Fruit fly (Drosophila melanogaster) whole organism, embryonic: Measurements from ENCODE around the gene CG15728.

Source experiments
- Atf-2 ChIP-seq: fragments of 200-800 bp; sonication (Bioruptor generic); optimal IDR thresholded peaks from 2 replicates; lab custom pipeline; 2016; ENCODE audit warnings: missing biosample characterization, missing genetic modification characterization
- CG10366 ChIP-seq: fragments of 200-800 bp; sonication (Bioruptor generic); IDR thresholded peaks from 2 replicates; pipeline ENCODE4 v1.3.6; 2022; ENCODE audit warnings: missing biosample characterization, missing genetic modification characterization
- CG10431 ChIP-seq: fragments of 200-800 bp; sonication (Bioruptor generic); optimal IDR thresholded peaks from 3 replicates; lab custom pipeline; 2018; ENCODE audit warnings: missing biosample characterization, mild to moderate bottlenecking, missing genetic modification characterization
- CG10959 ChIP-seq: fragments of 200-800 bp; sonication (Bioruptor generic); IDR thresholded peaks from 2 replicates; pipeline ENCODE4 v1.3.6; 2022; ENCODE audit warnings: missing biosample characterization, missing genetic modification characterization
- CG11695 ChIP-seq: fragments of 200-800 bp; sonication (Bioruptor generic); IDR thresholded peaks from 3 replicates; pipeline ENCODE4 v1.3.6; 2022; ENCODE audit warnings: missing biosample characterization, missing genetic modification characterization
- CG12104 ChIP-seq: fragments of 200-800 bp; sonication (Bioruptor generic); optimal IDR thresholded peaks from 3 replicates; lab custom pipeline; 2016; ENCODE audit warnings: missing biosample characterization, missing genetic modification characterization
- CG12391 ChIP-seq: fragments of 200-800 bp; sonication (Bioruptor generic); optimal IDR thresholded peaks from 3 replicates; lab custom pipeline; 2018; ENCODE audit warnings: missing biosample characterization, mild to moderate bottlenecking, missing genetic modification characterization, moderate library complexity
- CG12659 ChIP-seq: fragments of 200-800 bp; sonication (Bioruptor generic); optimal IDR thresholded peaks from 3 replicates; lab custom pipeline; 2017; ENCODE audit warnings: mild to moderate bottlenecking, missing biosample characterization, missing genetic modification reagents, missing genetic modification characterization
- CG13624 ChIP-seq: fragments of 200-800 bp; sonication (Bioruptor generic); optimal IDR thresholded peaks from 2 replicates; lab custom pipeline; 2016; ENCODE audit warnings: missing biosample characterization, missing genetic modification characterization
- CG14441 ChIP-seq: fragments of 200-800 bp; sonication (Bioruptor generic); IDR thresholded peaks from 2 replicates; pipeline ENCODE4 v1.3.6; 2022; ENCODE audit warnings: missing biosample characterization, missing genetic modification characterization
- CG15601 ChIP-seq: fragments of 200-800 bp; sonication (Bioruptor generic); optimal IDR thresholded peaks from 3 replicates; lab custom pipeline; 2019; ENCODE audit warnings: missing biosample characterization, mild to moderate bottlenecking, missing genetic modification characterization, moderate library complexity
- CG16815 ChIP-seq: fragments of 200-800 bp; sonication (Bioruptor generic); optimal IDR thresholded peaks from 3 replicates; lab custom pipeline; 2017; ENCODE audit warnings: missing biosample characterization, mild to moderate bottlenecking, missing genetic modification characterization
- CG17912 ChIP-seq: fragments of 200-800 bp; sonication (Bioruptor generic); optimal IDR thresholded peaks from 2 replicates; lab custom pipeline; 2018; ENCODE audit warnings: missing biosample characterization, mild to moderate bottlenecking, missing genetic modification characterization
- CG18476 ChIP-seq: fragments of 200-800 bp; sonication (Bioruptor generic); optimal IDR thresholded peaks from 2 replicates; lab custom pipeline; 2016; ENCODE audit warnings: missing biosample characterization, mild to moderate bottlenecking, missing genetic modification characterization
- CG2129 ChIP-seq: fragments of 200-800 bp; sonication (Bioruptor generic); IDR thresholded peaks from 2 replicates; pipeline ENCODE4 v1.3.6; 2022; ENCODE audit warnings: missing biosample characterization, missing genetic modification characterization; ENCODE audit not compliant: partially characterized antibody
- CG2889 ChIP-seq: fragments of 200-800 bp; sonication (Bioruptor generic); IDR thresholded peaks from 3 replicates; pipeline ENCODE4 v1.3.6; 2022; ENCODE audit warnings: missing biosample characterization, missing genetic modification characterization
- CG31441 ChIP-seq: fragments of 200-800 bp; sonication (Bioruptor generic); IDR thresholded peaks from 2 replicates; pipeline ENCODE4 v1.3.6; 2022; ENCODE audit warnings: missing biosample characterization, missing genetic modification characterization
- CG4360 ChIP-seq: fragments of 200-800 bp; sonication (Bioruptor generic); IDR thresholded peaks from 2 replicates; pipeline ENCODE4 v1.3.6; 2022; ENCODE audit warnings: missing biosample characterization, missing genetic modification characterization
- CG6254 ChIP-seq: fragments of 200-800 bp; sonication (Bioruptor generic); optimal IDR thresholded peaks from 3 replicates; lab custom pipeline; 2017; ENCODE audit warnings: mild to moderate bottlenecking, missing biosample characterization, missing genetic modification reagents, missing genetic modification characterization
- CG7357 ChIP-seq: fragments of 200-800 bp; sonication (Bioruptor generic); IDR thresholded peaks from 3 replicates; pipeline ENCODE4 v1.3.6; 2022; ENCODE audit warnings: missing biosample characterization, missing genetic modification characterization
- CG8089 ChIP-seq: fragments of 200-800 bp; sonication (Bioruptor generic); optimal IDR thresholded peaks from 3 replicates; lab custom pipeline; 2016; ENCODE audit warnings: missing biosample characterization, missing genetic modification characterization
- HHEX ChIP-seq: fragments of 200-800 bp; sonication (Bioruptor generic); optimal IDR thresholded peaks from 3 replicates; lab custom pipeline; 2017; ENCODE audit warnings: missing biosample characterization, mild to moderate bottlenecking, missing genetic modification characterization, missing genetic modification reagents
- HLH3B ChIP-seq: fragments of 200-800 bp; sonication (Bioruptor generic); IDR thresholded peaks from 2 replicates; pipeline ENCODE4 v1.3.6; 2022; ENCODE audit warnings: missing biosample characterization, missing genetic modification characterization
- Lim3 ChIP-seq: fragments of 200-800 bp; sonication (Bioruptor generic); IDR thresholded peaks from 2 replicates; pipeline ENCODE4 v1.3.6; 2022; ENCODE audit warnings: missing biosample characterization, missing genetic modification characterization
- Myb ChIP-seq: fragments of 200-800 bp; sonication (Bioruptor generic); optimal IDR thresholded peaks from 2 replicates; lab custom pipeline; 2016; ENCODE audit warnings: missing biosample characterization, missing genetic modification characterization
- bbx ChIP-seq: fragments of 200-800 bp; sonication (Bioruptor generic); IDR thresholded peaks from 2 replicates; pipeline ENCODE4 v1.3.6; 2022; ENCODE audit warnings: missing biosample characterization, missing genetic modification characterization; ENCODE audit not compliant: partially characterized antibody
- cg ChIP-seq: fragments of 200-800 bp; sonication (Bioruptor generic); optimal IDR thresholded peaks from 3 replicates; lab custom pipeline; 2019; ENCODE audit warnings: missing biosample characterization, mild to moderate bottlenecking, missing genetic modification characterization, moderate library complexity
- chn ChIP-seq: fragments of 200-800 bp; sonication (Bioruptor generic); optimal IDR thresholded peaks from 2 replicates; lab custom pipeline; 2016; ENCODE audit warnings: missing biosample characterization, missing genetic modification characterization
- dmrt11E ChIP-seq: fragments of 200-800 bp; sonication (Bioruptor generic); optimal IDR thresholded peaks from 3 replicates; lab custom pipeline; 2018; ENCODE audit warnings: missing biosample characterization, mild to moderate bottlenecking, missing genetic modification characterization, moderate library complexity
- dpn ChIP-seq, 2 experiments: fragments of 200-800 bp; sonication (Bioruptor generic); optimal IDR thresholded peaks; 3 replicates each; lab custom pipeline; 2016; ENCODE audit warnings: missing biosample characterization in 2 of 2, missing genetic modification characterization in 2 of 2
- fd64A ChIP-seq: fragments of 200-800 bp; sonication (Bioruptor generic); optimal IDR thresholded peaks from 3 replicates; lab custom pipeline; 2018; ENCODE audit warnings: missing biosample characterization, mild to moderate bottlenecking, missing genetic modification characterization
- fru ChIP-seq: fragments of >200 bp; optimal IDR thresholded peaks from 2 replicates; lab custom pipeline; 2017
- gcm ChIP-seq: fragments of 200-800 bp; sonication (Bioruptor generic); optimal IDR thresholded peaks from 2 replicates; lab custom pipeline; 2019; ENCODE audit warnings: missing biosample characterization, mild to moderate bottlenecking, missing genetic modification characterization, moderate library complexity
- gsb-n ChIP-seq: fragments of 200-800 bp; sonication (Bioruptor generic); optimal IDR thresholded peaks from 3 replicates; lab custom pipeline; 2018; ENCODE audit warnings: missing biosample characterization, mild to moderate bottlenecking, missing genetic modification characterization
- ind ChIP-seq: fragments of 200-800 bp; sonication (Bioruptor generic); optimal IDR thresholded peaks from 3 replicates; lab custom pipeline; 2016; ENCODE audit warnings: missing biosample characterization, missing genetic modification characterization
- inv ChIP-seq: fragments of 200-800 bp; sonication (Bioruptor generic); IDR thresholded peaks from 2 replicates; pipeline ENCODE4 v1.3.6; 2022; ENCODE audit warnings: missing biosample characterization, missing genetic modification characterization; ENCODE audit not compliant: partially characterized antibody
- kay ChIP-seq: fragments of 200-800 bp; sonication (Bioruptor generic); optimal IDR thresholded peaks from 2 replicates; lab custom pipeline; 2016; ENCODE audit warnings: missing biosample characterization, missing genetic modification characterization
- otp ChIP-seq: fragments of 200-800 bp; sonication (Bioruptor generic); IDR thresholded peaks from 3 replicates; pipeline ENCODE4, ENCODE4 v1.3.6; 2022; ENCODE audit warnings: missing biosample characterization, missing genetic modification characterization
- p53 ChIP-seq: fragments of 200-800 bp; sonication (Bioruptor generic); optimal IDR thresholded peaks from 2 replicates; lab custom pipeline; 2016; ENCODE audit warnings: missing biosample characterization, missing genetic modification characterization
- prd ChIP-seq, 3 experiments: fragments of >200 bp in 2 of 3; fragments of 200-800 bp in 1 of 3; sonication (Bioruptor generic) in 1 of 3; optimal IDR thresholded peaks in 2 of 3; IDR thresholded peaks in 1 of 3; 2 replicates in 2 of 3; 3 replicates in 1 of 3; pipeline versions ENCODE4 v1.3.6 to Lab custom; 2017 to 2022; ENCODE audit warnings: missing biosample characterization in 1 of 3, missing genetic modification characterization in 1 of 3
- psq ChIP-seq: fragments of 200-800 bp; sonication (Bioruptor generic); optimal IDR thresholded peaks from 2 replicates; lab custom pipeline; 2017; ENCODE audit warnings: missing biosample characterization, missing genetic modification characterization
- slou ChIP-seq: fragments of 200-800 bp; sonication (Bioruptor generic); optimal IDR thresholded peaks from 3 replicates; lab custom pipeline; 2016; ENCODE audit warnings: missing biosample characterization, missing genetic modification characterization
- sna ChIP-seq: fragments of 200-800 bp; sonication (Bioruptor generic); IDR thresholded peaks from 2 replicates; pipeline ENCODE4 v1.3.6; 2022; ENCODE audit warnings: missing biosample characterization, missing genetic modification characterization; ENCODE audit not compliant: partially characterized antibody
- so ChIP-seq: fragments of 200-800 bp; sonication (Bioruptor generic); IDR thresholded peaks from 3 replicates; pipeline ENCODE4 v1.3.6; 2022; ENCODE audit warnings: missing biosample characterization, missing genetic modification characterization
- ssp ChIP-seq: fragments of 200-800 bp; sonication (Bioruptor generic); IDR thresholded peaks from 2 replicates; pipeline ENCODE4 v1.3.6; 2022; ENCODE audit warnings: missing biosample characterization, missing genetic modification characterization
- sug ChIP-seq: fragments of 200-800 bp; optimal IDR thresholded peaks from 2 replicates; lab custom pipeline; 2019; ENCODE audit warnings: missing biosample characterization, mild to moderate bottlenecking, missing genetic modification characterization, moderate library complexity
- tin ChIP-seq: fragments of 200-800 bp; sonication (Bioruptor generic); optimal IDR thresholded peaks from 3 replicates; lab custom pipeline; 2016; ENCODE audit warnings: missing biosample characterization, missing genetic modification characterization
- yki ChIP-seq: fragments of >200 bp; optimal IDR thresholded peaks from 3 replicates; lab custom pipeline; 2018
- z ChIP-seq: fragments of 200-800 bp; sonication (Bioruptor generic); IDR thresholded peaks from 3 replicates; pipeline ENCODE4 v1.3.6; 2022; ENCODE audit warnings: missing biosample characterization, missing genetic modification characterization
- zfh1 ChIP-seq: fragments of 200-800 bp; sonication (Bioruptor generic); IDR thresholded peaks from 3 replicates; pipeline ENCODE4 v1.3.6; 2022; ENCODE audit warnings: missing biosample characterization, missing genetic modification characterization

Gene CG15728

dm6 chrX:12665112-12665795 is 41.2 kb downstream of the CG15728 start (continued):
- TF ChIP-seq CG18476 = peak; percentile 54
- peak; percentile 90 for TF ChIP-seq ind (GFP tag; lab: Kevin White, UChicago)
- no peak for TF ChIP-seq CG2129
- TF ChIP-seq CG13624 (GFP tag; lab: Kevin White, UChicago) = no peak
- no peak for TF ChIP-seq sna (GFP tag; lab: Robert Waterston, UW)
- peak; percentile 82; the same call in 1 of the 2 replicates for TF ChIP-seq ssp (GFP tag; lab: Robert Waterston, UW)
- peak; percentile 80 for TF ChIP-seq CG15601 (tag; lab: Kevin White, UChicago)
- TF ChIP-seq CG17912 = no peak
- peak; percentile 88 for TF ChIP-seq HLH3B (GFP tag; lab: Robert Waterston, UW)
- no peak for TF ChIP-seq bbx (GFP tag; lab: Robert Waterston, UW)
- TF ChIP-seq yki (lab: Kevin White, UChicago) = no peak
- peak; percentile 93 for TF ChIP-seq CG31441 (GFP tag; lab: Robert Waterston, UW)
- TF ChIP-seq slou (GFP tag; lab: Kevin White, UChicago) = peak; percentile 82
- peak; percentile 87 for TF ChIP-seq gcm (GFP tag; lab: Kevin White, UChicago)
- TF ChIP-seq HHEX = peak; percentile 88
- peak; percentile 92 for TF ChIP-seq CG14441
- no peak for TF ChIP-seq p53 (GFP tag; lab: Kevin White, UChicago)
- TF ChIP-seq CG10959 = peak; percentile 91
- peak; percentile 85 for TF ChIP-seq tin (GFP tag; lab: Kevin White, UChicago)
- TF ChIP-seq CG16815 (GFP tag; lab: Kevin White, UChicago) = peak; percentile 89
- TF ChIP-seq fd64A (GFP tag; lab: Kevin White, UChicago) = peak; percentile 74
- peak; percentile 3 for TF ChIP-seq Myb (GFP tag; lab: Kevin White, UChicago)
- TF ChIP-seq Atf-2 (GFP tag; lab: Kevin White, UChicago) = peak; percentile 47
- TF ChIP-seq cg = peak; percentile 85
- peak; percentile 39 for TF ChIP-seq chn (GFP tag; lab: Kevin White, UChicago)
- peak; percentile 89 for TF ChIP-seq otp
- TF ChIP-seq CG12391 = peak; percentile 92
- TF ChIP-seq prd (optimal IDR thresholded peaks at IDR 0.05; lab: Kevin White, UChicago) = no peak
- TF ChIP-seq prd (GFP tag; IDR thresholded peaks at IDR 0.05; lab: Robert Waterston, UW) = peak; percentile 94
- TF ChIP-seq psq (GFP tag; lab: Kevin White, UChicago) = peak; percentile 60
- TF ChIP-seq CG7357 (GFP tag; lab: Robert Waterston, UW) = peak; percentile 80
- TF ChIP-seq CG4360 (GFP tag; lab: Robert Waterston, UW) = peak; percentile 97
- TF ChIP-seq z (GFP tag; lab: Robert Waterston, UW) = peak; percentile 66; the same call in 1 of the 3 replicates
- peak; percentile 93 for TF ChIP-seq CG12659 (GFP tag; lab: Kevin White, UChicago)
- TF ChIP-seq CG11695 = peak; percentile 89
- TF ChIP-seq CG10366 = peak; percentile 87
- TF ChIP-seq CG12104 (GFP tag; lab: Kevin White, UChicago) = peak; percentile 87
- peak; percentile 60 for TF ChIP-seq sug
- peak; percentile 92 for TF ChIP-seq zfh1 (GFP tag; lab: Robert Waterston, UW)
- TF ChIP-seq CG8089 (GFP tag; lab: Kevin White, UChicago) = peak; percentile 46
- peak; percentile 75 for TF ChIP-seq CG6254 (GFP tag; lab: Kevin White, UChicago)
- peak; percentile 58 for TF ChIP-seq CG10431 (GFP tag; lab: Kevin White, UChicago)
- peak; percentile 69 for TF ChIP-seq kay (GFP tag; lab: Kevin White, UChicago)
- no peak for TF ChIP-seq inv (GFP tag; lab: Robert Waterston, UW)
- peak; percentile 91 for TF ChIP-seq so (GFP tag; lab: Robert Waterston, UW)
- peak; percentile 73 to 90 for TF ChIP-seq dpn (GFP tag; optimal IDR thresholded peaks at IDR 0.05; lab: Kevin White, UChicago)
- 0 out of 2 replicates have a peak, but pooled peaks have one; percentile 66 for TF ChIP-seq Lim3 (GFP tag; lab: Robert Waterston, UW)
- TF ChIP-seq fru (lab: Kevin White, UChicago) = no peak
- peak; percentile 87 for TF ChIP-seq gsb-n (tag; lab: Kevin White, UChicago)
- peak; percentile 86 for TF ChIP-seq CG2889 (GFP tag; lab: Robert Waterston, UW)
- TF ChIP-seq dmrt11E (tag; lab: Kevin White, UChicago) = peak; percentile 91
